Worm (Caenorhabditis elegans) whole organism, L4/young adult: ENCODE results near the gene sma-1.

ENCODE experiments used
- W03F9.2 ChIP-seq: fragments of 150-350 bp; optimal IDR thresholded peaks from 2 replicates; lab custom pipeline; 2014; ENCODE audit warnings: missing biosample characterization, missing genetic modification characterization
- dao-5 ChIP-seq: sonication (generic microtip); optimal IDR thresholded peaks from 2 replicates; lab custom pipeline; 2016; ENCODE audit warnings: missing genotype, missing genetic modification characterization, moderate library complexity, missing compliant biosample characterization
- him-1 ChIP-seq: sonication (generic microtip); optimal IDR thresholded peaks from 2 replicates; lab custom pipeline; 2016; ENCODE audit warnings: missing genotype, missing genetic modification reagents, missing genetic modification characterization, missing compliant biosample characterization

sma-1 gene

ce11 chrV:11941664-11942063, 42.4 kb downstream of the sma-1 start:
- no peak for TF ChIP-seq him-1 (tag; lab: Kevin White, UChicago)
- no peak for TF ChIP-seq dao-5 (tag; lab: Kevin White, UChicago)
- no peak for TF ChIP-seq W03F9.2 (tag; lab: Kevin White, UChicago)

- no peak for TF ChIP-seq him-1 (tag; lab: Kevin White, UChicago)
- no peak for TF ChIP-seq W03F9.2 (tag; lab: Kevin White, UChicago)
- no peak for TF ChIP-seq dao-5 (tag; lab: Kevin White, UChicago)
Observed at ce11 chrV:11942325-11942724, 43.1 kb downstream of the sma-1 start, which contains the start of gene F58H1.6. Gene F58H1.6, plus strand, starts transcription at chrV:11942625.

- no peak for TF ChIP-seq dao-5 (tag; lab: Kevin White, UChicago)
- no peak for TF ChIP-seq W03F9.2 (tag; lab: Kevin White, UChicago)
- no peak for TF ChIP-seq him-1 (tag; lab: Kevin White, UChicago)
Observed at ce11 chrV:11943737-11944136, 44.5 kb downstream of the sma-1 start.

DNA sequence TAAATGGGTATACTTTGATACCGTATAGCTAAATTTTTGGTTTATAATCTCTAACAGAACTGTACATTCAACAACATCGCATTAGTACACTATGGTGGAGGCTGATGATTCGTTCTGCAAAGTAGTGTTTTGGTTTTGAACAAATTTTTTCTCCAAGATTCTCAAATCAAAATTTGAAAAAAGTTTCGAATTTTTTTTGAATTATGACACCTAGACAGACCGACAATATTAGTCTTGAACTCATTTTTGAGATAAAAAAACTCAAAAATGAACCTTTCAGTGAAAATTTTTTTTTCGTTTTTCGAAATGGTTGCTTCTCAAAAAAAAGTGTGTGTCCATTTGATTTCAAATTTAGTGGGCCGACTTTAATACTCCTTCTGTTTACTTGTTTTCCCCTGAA, 46.2 kb downstream of the sma-1 start:
- no peak for TF ChIP-seq W03F9.2 (tag; lab: Kevin White, UChicago)
- no peak for TF ChIP-seq dao-5 (tag; lab: Kevin White, UChicago)
- no peak for TF ChIP-seq him-1 (tag; lab: Kevin White, UChicago)

DNA sequence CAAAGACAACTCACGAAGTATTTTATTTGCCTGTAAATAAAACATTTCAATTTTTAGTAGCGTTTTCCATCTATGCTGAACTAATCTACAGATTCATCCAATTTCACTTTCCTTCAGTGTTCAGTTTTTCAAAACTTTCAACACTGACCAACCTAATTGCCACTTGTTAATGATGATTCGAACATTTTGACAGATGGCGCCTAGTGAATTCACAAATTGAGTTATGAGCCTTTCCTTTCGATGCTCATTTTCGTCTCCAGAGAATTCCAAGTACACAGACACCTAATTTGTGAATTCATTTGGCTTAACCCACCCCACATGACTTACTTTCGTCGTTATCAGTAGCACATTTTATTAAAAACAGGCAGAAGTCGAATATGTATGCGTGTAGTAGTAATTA, 47.6 kb downstream of the sma-1 start:
- TF ChIP-seq him-1 (tag; lab: Kevin White, UChicago) (no peak), dao-5 (tag; lab: Kevin White, UChicago) (no peak), W03F9.2 (tag; lab: Kevin White, UChicago) (no peak)

DNA sequence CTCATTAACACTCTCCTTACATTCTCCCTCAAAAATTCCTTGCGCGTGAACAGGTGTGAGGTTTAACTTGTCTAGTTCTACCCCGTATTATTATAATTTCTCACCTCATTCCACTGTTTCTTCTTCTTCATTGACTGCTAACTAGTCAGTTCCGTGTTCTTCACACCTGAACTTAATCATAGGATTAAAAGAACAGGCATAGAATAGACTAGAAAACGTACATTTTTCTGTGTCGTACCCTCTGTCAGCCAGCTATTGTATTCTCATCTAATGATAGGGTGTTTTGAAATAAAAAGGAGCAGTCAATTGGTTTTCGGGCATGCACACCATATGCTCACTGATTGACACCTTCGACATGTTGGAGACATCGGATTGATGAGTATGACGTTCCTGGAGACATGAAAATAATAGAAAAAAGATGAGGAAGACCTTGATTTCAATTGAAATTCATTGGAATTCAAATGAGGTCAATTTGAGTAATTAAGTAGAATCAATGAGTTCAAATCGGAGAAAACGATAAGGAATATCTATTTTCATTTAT, 48.2 kb downstream of the sma-1 start:
- TF ChIP-seq him-1 (tag; lab: Kevin White, UChicago) (no peak), dao-5 (tag; lab: Kevin White, UChicago) (no peak), W03F9.2 (tag; lab: Kevin White, UChicago) (no peak)

DNA sequence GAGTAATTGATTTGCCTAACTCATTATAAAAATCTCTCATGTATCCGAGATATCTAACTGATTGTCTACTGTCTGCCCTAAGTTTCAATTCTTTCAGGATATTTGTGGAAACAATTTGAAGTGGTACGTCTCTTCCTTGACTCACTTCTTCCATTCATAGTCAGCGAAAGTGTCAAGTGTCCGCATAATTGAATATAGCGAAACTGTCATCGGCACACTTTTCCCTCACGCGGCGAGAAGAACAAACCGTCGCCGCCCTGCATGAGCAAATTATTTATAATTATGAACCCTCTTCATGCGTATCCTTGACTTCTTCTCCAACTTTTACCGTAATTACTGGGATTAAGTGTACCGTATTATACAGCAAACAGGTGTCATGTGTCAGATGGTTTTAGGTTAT, 49.3 kb downstream of the sma-1 start:
- TF ChIP-seq W03F9.2 (tag; lab: Kevin White, UChicago): no peak
- TF ChIP-seq him-1 (tag; lab: Kevin White, UChicago): no peak
- no peak for TF ChIP-seq dao-5 (tag; lab: Kevin White, UChicago)

ce11 chrV:11949509-11950117, 50.4 kb downstream of the sma-1 start:
- TF ChIP-seq him-1 (tag; lab: Kevin White, UChicago) (no peak), dao-5 (tag; lab: Kevin White, UChicago) (no peak)

- TF ChIP-seq dao-5 (tag; lab: Kevin White, UChicago) (no peak), W03F9.2 (tag; lab: Kevin White, UChicago) (no peak), him-1 (tag; lab: Kevin White, UChicago) (no peak)
Observed at ce11 chrV:11951227-11951626, 52.0 kb downstream of the sma-1 start.

ce11 chrV:11952854-11953447, 53.7 kb downstream of the sma-1 start:
- TF ChIP-seq W03F9.2 (tag; lab: Kevin White, UChicago) (no peak), him-1 (tag; lab: Kevin White, UChicago) (no peak), dao-5 (tag; lab: Kevin White, UChicago) (no peak)

DNA sequence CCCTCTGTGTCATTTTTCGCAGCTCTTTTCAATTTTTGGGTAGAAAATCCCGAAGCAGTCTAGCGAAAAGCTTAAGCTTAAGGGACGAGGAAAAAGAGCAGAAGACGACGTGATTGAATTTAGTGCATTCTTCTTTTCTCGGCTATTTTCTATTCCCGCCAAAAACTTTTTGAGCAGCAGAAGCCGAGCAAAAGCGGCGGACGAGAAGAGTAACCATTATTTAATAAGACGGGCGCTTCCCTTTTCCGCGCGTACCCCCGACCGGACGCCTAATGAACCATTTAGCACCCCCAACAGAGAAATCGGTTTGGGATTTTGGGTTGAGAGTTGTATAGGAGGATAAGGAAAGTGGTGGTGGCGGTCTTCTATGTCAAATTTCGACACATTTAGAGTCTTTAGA, 54.4 kb downstream of the sma-1 start:
- TF ChIP-seq W03F9.2 (tag; lab: Kevin White, UChicago) (no peak), him-1 (tag; lab: Kevin White, UChicago) (no peak), dao-5 (tag; lab: Kevin White, UChicago) (no peak)

- TF ChIP-seq dao-5 (tag; lab: Kevin White, UChicago) (no peak), him-1 (tag; lab: Kevin White, UChicago) (no peak), W03F9.2 (tag; lab: Kevin White, UChicago) (no peak)
Observed at ce11 chrV:11955617-11956016, 56.4 kb downstream of the sma-1 start.

DNA sequence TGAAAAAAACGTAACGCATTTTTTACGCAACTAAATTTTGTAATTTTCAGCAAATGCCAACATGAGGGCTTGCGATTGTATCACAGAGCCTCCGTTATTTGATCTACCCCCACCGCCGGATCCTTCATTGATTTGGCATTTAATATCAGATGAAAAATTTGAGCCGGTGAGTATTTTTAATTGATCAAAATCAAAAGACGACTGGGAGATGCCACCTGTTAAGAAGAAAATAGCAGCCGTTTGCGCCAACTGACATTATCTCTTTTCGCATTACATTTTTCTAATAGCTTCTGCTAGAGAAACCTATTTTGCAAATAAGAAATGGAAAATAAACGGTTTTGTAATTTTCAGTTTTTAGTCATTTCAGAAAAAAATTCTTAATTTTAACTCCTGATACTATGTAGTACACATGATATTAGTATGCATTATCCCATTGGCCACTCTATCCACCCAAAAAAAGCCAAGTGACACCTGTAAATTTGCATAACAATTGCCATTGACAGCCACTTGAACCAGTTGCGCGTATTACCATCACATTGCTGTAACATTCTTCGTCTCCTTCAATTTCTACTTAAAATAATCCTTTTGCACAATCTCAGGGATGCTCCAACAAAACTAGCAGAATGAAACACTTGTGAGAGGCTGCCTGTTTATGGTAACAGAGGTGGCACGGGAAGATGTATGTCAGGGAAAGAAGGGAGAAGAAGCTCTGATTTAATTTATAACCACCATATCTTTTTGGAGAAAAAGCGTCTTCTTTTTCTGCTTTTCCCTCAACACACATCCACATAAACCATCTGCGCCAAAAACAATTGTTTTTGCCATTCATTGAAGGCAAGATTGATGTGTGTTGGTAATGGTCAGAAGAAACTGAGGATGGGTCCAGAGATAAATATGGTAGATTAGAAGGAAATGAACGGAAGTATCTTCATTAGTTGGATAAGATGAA, 59.4 kb downstream of the sma-1 start, which contains the start of gene F58H1.5:
Gene F58H1.5 (plus strand): TSS at position 51 of the 949 bp plus-strand sequence.
- TF ChIP-seq him-1 (tag; lab: Kevin White, UChicago) (no peak), dao-5 (tag; lab: Kevin White, UChicago) (no peak), W03F9.2 (tag; lab: Kevin White, UChicago) (no peak)
